Fruit fly (Drosophila melanogaster) whole organism, prepupa: ENCODE data around the gene CG34300.
A peak's percentile ranks its signal among the peaks of the same experiment; 100 is the strongest.

ENCODE experiments used
- Blimp-1 ChIP-seq: fragments of 200-800 bp; sonication (Bioruptor generic); optimal IDR thresholded peaks from 3 replicates; lab custom pipeline; 2017; ENCODE audit warnings: missing biosample characterization, missing genetic modification characterization, mild to moderate bottlenecking, moderate library complexity, missing genetic modification reagents
- CG11902 ChIP-seq: fragments of 200-800 bp; sonication (Bioruptor generic); optimal IDR thresholded peaks from 3 replicates; lab custom pipeline; 2016; ENCODE audit warnings: missing biosample characterization, missing genetic modification characterization
- CG16779 ChIP-seq: fragments of 200-800 bp; sonication (Bioruptor generic); optimal IDR thresholded peaks from 3 replicates; lab custom pipeline; 2017; ENCODE audit warnings: missing biosample characterization, mild to moderate bottlenecking, missing genetic modification characterization
- CG6792 ChIP-seq: fragments of 200-800 bp; sonication (Bioruptor generic); optimal IDR thresholded peaks from 3 replicates; lab custom pipeline; 2016; ENCODE audit warnings: missing biosample characterization, missing genetic modification characterization
- CG6854 ChIP-seq: fragments of 200-800 bp; sonication (Bioruptor generic); optimal IDR thresholded peaks from 2 replicates; lab custom pipeline; 2017; ENCODE audit warnings: missing biosample characterization, mild to moderate bottlenecking, missing genetic modification characterization
- CG8319 ChIP-seq: fragments of 200-800 bp; sonication (Bioruptor generic); optimal IDR thresholded peaks from 3 replicates; lab custom pipeline; 2016; ENCODE audit warnings: missing biosample characterization, missing genetic modification characterization
- CG8632 ChIP-seq: fragments of 200-800 bp; sonication (Bioruptor generic); optimal IDR thresholded peaks from 3 replicates; lab custom pipeline; 2016; ENCODE audit warnings: missing biosample characterization, missing genetic modification characterization
- Sox15 ChIP-seq: fragments of 200-800 bp; sonication (Bioruptor generic); optimal IDR thresholded peaks from 3 replicates; lab custom pipeline; 2016; ENCODE audit warnings: missing biosample characterization, missing genetic modification characterization
- net ChIP-seq: fragments of 200-800 bp; sonication (Bioruptor generic); optimal IDR thresholded peaks from 3 replicates; lab custom pipeline; 2016; ENCODE audit warnings: missing biosample characterization, missing genetic modification characterization
- salr ChIP-seq, 2 experiments: fragments of 200-800 bp; sonication (Bioruptor generic); optimal IDR thresholded peaks; 3 replicates each; lab custom pipeline; 2016 to 2018; ENCODE audit warnings: missing biosample characterization in 2 of 2, missing genetic modification characterization in 2 of 2, mild to moderate bottlenecking in 1 of 2
- spab ChIP-seq: fragments of 200-800 bp; sonication (Bioruptor generic); optimal IDR thresholded peaks from 2 replicates; lab custom pipeline; 2017; ENCODE audit warnings: missing biosample characterization, mild to moderate bottlenecking, missing genetic modification characterization, missing genetic modification reagents
- ss ChIP-seq, 2 experiments: fragments of 200-800 bp; sonication (Bioruptor generic); optimal IDR thresholded peaks; 2 replicates in 1 of 2; 3 replicates in 1 of 2; lab custom pipeline; 2017 to 2018; ENCODE audit warnings: mild to moderate bottlenecking in 2 of 2, missing biosample characterization in 2 of 2, missing genetic modification characterization in 2 of 2, moderate library complexity in 1 of 2
- vri ChIP-seq: fragments of 200-800 bp; sonication (Bioruptor generic); optimal IDR thresholded peaks from 3 replicates; lab custom pipeline; 2016; ENCODE audit warnings: missing biosample characterization, mild to moderate bottlenecking, missing genetic modification characterization

DNA sequence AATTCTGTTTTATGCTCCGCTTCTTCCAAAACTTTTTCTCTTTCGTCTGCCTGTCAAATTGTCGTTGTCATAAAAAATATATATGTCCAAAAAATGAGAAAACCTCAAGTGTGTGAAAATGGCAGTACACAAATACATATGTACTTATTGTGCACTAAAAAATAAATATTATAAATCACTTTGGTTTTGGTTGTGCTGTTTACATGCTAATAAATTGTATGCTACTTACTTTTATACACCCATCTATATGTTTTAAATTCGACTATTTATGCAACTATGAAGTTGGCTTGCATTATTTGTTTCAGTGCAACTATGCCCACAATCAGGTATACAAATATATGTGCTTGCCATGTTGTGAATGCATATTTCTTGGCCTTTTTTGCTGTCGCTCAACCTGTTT is 48.9 kb downstream of the CG34300 start:
- TF ChIP-seq Sox15 (GFP tag; lab: Kevin White, UChicago) (peak; percentile 68), CG11902 (GFP tag; lab: Kevin White, UChicago) (peak; percentile 73), Blimp-1 (peak; percentile 35), salr (GFP tag; optimal IDR thresholded peaks at IDR 0.05; lab: Kevin White, UChicago) (peak; percentile 48 to 59), net (GFP tag; lab: Kevin White, UChicago) (peak; percentile 79), ss (GFP tag; optimal IDR thresholded peaks at IDR 0.05; lab: Kevin White, UChicago) (peak; percentile 73 to 81), CG8319 (GFP tag; lab: Kevin White, UChicago) (peak; percentile 81), CG6854 (no peak), vri (GFP tag; lab: Kevin White, UChicago) (peak; percentile 88), CG6792 (peak; percentile 91), spab (GFP tag; lab: Kevin White, UChicago) (peak; percentile 69), CG8632 (GFP tag; lab: Kevin White, UChicago) (peak; percentile 89), CG16779 (tag; lab: Kevin White, UChicago) (peak; percentile 70)
